Fruit fly (Drosophila melanogaster) Kc167 (cell line): Measurements from ENCODE around the gene CG12182.

Source experiments
- Myc ChIP-seq: fragments of >200 bp; optimal IDR thresholded peaks from 2 replicates; lab custom pipeline; 2017; ENCODE audit warnings: missing external identifiers
- Sin3A ChIP-seq: fragments of >200 bp; optimal IDR thresholded peaks from 2 replicates; lab custom pipeline; 2018; ENCODE audit warnings: missing external identifiers
- insv ChIP-seq: fragments of >200 bp; optimal IDR thresholded peaks from 3 replicates; lab custom pipeline; 2018; ENCODE audit warnings: missing external identifiers
- psq ChIP-seq: fragments of >200 bp; optimal IDR thresholded peaks from 2 replicates; lab custom pipeline; 2017; ENCODE audit warnings: missing external identifiers
- ttk ChIP-seq: sonication (Bioruptor generic); optimal IDR thresholded peaks from 2 replicates; lab custom pipeline; 2017; ENCODE audit warnings: missing external identifiers

- TF ChIP-seq Sin3A (lab: Kevin White, UChicago) (no peak), psq (no peak), ttk (no peak), Myc (lab: Kevin White, UChicago) (no peak), insv (lab: Kevin White, UChicago) (no peak)
These were observed 16.4 kb downstream of the CG12182 start for dm6 chr3L:2582753-2583536.
